Fruit fly (Drosophila melanogaster): ENCODE measurements around the gene Cad87A.

dm6 chr3R:11991538-11992164 is 42.7 kb upstream of the Cad87A start:
- TF ChIP-seq ind (GFP tag; optimal IDR thresholded peaks at IDR 0.05) (no peak), Doc2 (GFP tag; IDR thresholded peaks at IDR 0.05) (no peak), CG14667 (GFP tag; IDR thresholded peaks at IDR 0.05) (no peak), CG14710 (tag; optimal IDR thresholded peaks at IDR 0.05) (no peak), tgo (GFP tag; IDR thresholded peaks at IDR 0.05) (no peak)

All from whole organism, embryonic.